Fruit fly (Drosophila melanogaster): ENCODE data around the gene Reph.
A peak's percentile ranks its signal among the peaks of the same experiment; 100 is the strongest.

Reph gene

dm6 chr2L:3803466-3804143 lies at the start of gene Reph (continued):
- TF ChIP-seq CG10565 (GFP tag; optimal IDR thresholded peaks at IDR 0.05) (no peak), CG1832 (GFP tag; optimal IDR thresholded peaks at IDR 0.05) (peak; percentile 88), CG9437 (GFP tag; optimal IDR thresholded peaks at IDR 0.05) (no peak), wor (GFP tag; IDR thresholded peaks at IDR 0.05) (no peak), cwo (GFP tag; optimal IDR thresholded peaks at IDR 0.05) (peak; percentile 59), Hr51 (GFP tag; optimal IDR thresholded peaks at IDR 0.05) (no peak), crol (GFP tag; IDR thresholded peaks at IDR 0.05) (peak; percentile 82), Vsx1 (GFP tag; optimal IDR thresholded peaks at IDR 0.05) (peak; percentile 35), inv (GFP tag; IDR thresholded peaks at IDR 0.05; ENCODE audit: partially characterized antibody) (no peak), Ets97D (GFP tag; optimal IDR thresholded peaks at IDR 0.05) (no peak), MBD-R2 (GFP tag; IDR thresholded peaks at IDR 0.05) (peak; percentile 23; the same call in 1 of the 2 replicates), CG3281 (GFP tag; optimal IDR thresholded peaks at IDR 0.05) (peak; percentile 7), CG13123 (GFP tag; optimal IDR thresholded peaks at IDR 0.05) (no peak), schlank (tag; optimal IDR thresholded peaks at IDR 0.05) (peak; percentile 32), pho (GFP tag; optimal IDR thresholded peaks at IDR 0.05) (no peak), zfh1 (GFP tag; IDR thresholded peaks at IDR 0.05) (no peak), Atf6 (GFP tag; IDR thresholded peaks at IDR 0.05) (no peak), Rfx (GFP tag; IDR thresholded peaks at IDR 0.05) (peak; percentile 54), Dbx (GFP tag; IDR thresholded peaks at IDR 0.05) (peak; percentile 51; the same call in 1 of the 3 replicates), repo (GFP tag; optimal IDR thresholded peaks at IDR 0.05) (no peak), CG2202 (tag; optimal IDR thresholded peaks at IDR 0.05) (no peak), CG11695 (GFP tag; IDR thresholded peaks at IDR 0.05) (no peak), CG9609 (GFP tag; optimal IDR thresholded peaks at IDR 0.05) (no peak), pfk (GFP tag; optimal IDR thresholded peaks at IDR 0.05) (peak; percentile 45), CG3065 (GFP tag; optimal IDR thresholded peaks at IDR 0.05) (no peak), bcd (GFP tag; optimal IDR thresholded peaks at IDR 0.05) (no peak), CG6854 (GFP tag; optimal IDR thresholded peaks at IDR 0.05) (no peak), CG6254 (GFP tag; optimal IDR thresholded peaks at IDR 0.05) (no peak), Hey (tag; optimal IDR thresholded peaks at IDR 0.05) (no peak), Fer2 (tag; optimal IDR thresholded peaks at IDR 0.05) (no peak), Sry-β (GFP tag; optimal IDR thresholded peaks at IDR 0.05) (no peak), btn (GFP tag; optimal IDR thresholded peaks at IDR 0.05) (no peak), yki (optimal IDR thresholded peaks at IDR 0.05) (peak; percentile 7), CG15011 (GFP tag; optimal IDR thresholded peaks at IDR 0.05) (no peak), CG2712 (tag; optimal IDR thresholded peaks at IDR 0.05) (no peak), chm (GFP tag; IDR thresholded peaks at IDR 0.05) (peak; percentile 64), Bgb (GFP tag; IDR thresholded peaks at IDR 0.05; ENCODE audit: partially characterized antibody) (no peak; the same call in 1 of the 2 replicates), gfzf (GFP tag; optimal IDR thresholded peaks at IDR 0.05) (no peak), CG1603 (tag; optimal IDR thresholded peaks at IDR 0.05) (peak; percentile 20), sima (GFP tag; optimal IDR thresholded peaks at IDR 0.05) (no peak), CG13424 (tag; optimal IDR thresholded peaks at IDR 0.05) (no peak), CG10654 (GFP tag; optimal IDR thresholded peaks at IDR 0.05) (no peak), CG5245 (GFP tag; optimal IDR thresholded peaks at IDR 0.05) (no peak), CG30431 (GFP tag; optimal IDR thresholded peaks at IDR 0.05) (no peak), CG30020 (tag; optimal IDR thresholded peaks at IDR 0.05) (no peak), CG42726 (GFP tag; IDR thresholded peaks at IDR 0.05; ENCODE audit: partially characterized antibody) (no peak), CG12744 (GFP tag; optimal IDR thresholded peaks at IDR 0.05) (no peak), h (optimal IDR thresholded peaks at IDR 0.05) (no peak), CoRest (tag; optimal IDR thresholded peaks at IDR 0.05) (no peak), ERR (GFP tag; optimal IDR thresholded peaks at IDR 0.05) (no peak), insv (GFP tag; optimal IDR thresholded peaks at IDR 0.05) (no peak)
